Worm (Caenorhabditis elegans) whole organism, early embryonic: ENCODE results near the gene F36G9.15.

Source experiments
- B0310.2 ChIP-seq: sonication (generic microtip); optimal IDR thresholded peaks from 2 replicates; lab custom pipeline; 2016; ENCODE audit warnings: mild to moderate bottlenecking, missing genetic modification characterization, missing compliant biosample characterization
- F13C5.2 ChIP-seq: sonication (generic microtip); optimal IDR thresholded peaks from 2 replicates; lab custom pipeline; 2017; ENCODE audit warnings: mild to moderate bottlenecking, missing genetic modification characterization, inconsistent platforms, missing compliant biosample characterization
- aly-1 ChIP-seq: sonication (generic microtip); optimal IDR thresholded peaks from 2 replicates; lab custom pipeline; 2016; ENCODE audit warnings: missing genetic modification characterization, missing compliant biosample characterization
- ama-1 ChIP-seq: fragments of 150-350 bp; optimal IDR thresholded peaks from 2 replicates; lab custom pipeline; 2014
- ceh-13 ChIP-seq: fragments of 200-800 bp; sonication (Bioruptor generic); optimal IDR thresholded peaks from 2 replicates; lab custom pipeline; 2018; ENCODE audit warnings: mild to moderate bottlenecking, missing genetic modification characterization, missing compliant biosample characterization
- ceh-36 ChIP-seq: sonication (generic microtip); optimal IDR thresholded peaks from 2 replicates; lab custom pipeline; 2016; ENCODE audit warnings: missing genetic modification characterization, inconsistent platforms, missing compliant biosample characterization
- ets-7 ChIP-seq: sonication (generic microtip); optimal IDR thresholded peaks from 2 replicates; lab custom pipeline; 2016; ENCODE audit warnings: missing genotype, missing genetic modification characterization, missing compliant biosample characterization
- hmbx-1 ChIP-seq: sonication (generic microtip); optimal IDR thresholded peaks from 2 replicates; lab custom pipeline; 2016; ENCODE audit warnings: mild to moderate bottlenecking, missing genetic modification characterization, missing compliant biosample characterization
- hmg-4 ChIP-seq: fragments of 200-800 bp; sonication (Bioruptor generic); optimal IDR thresholded peaks from 2 replicates; lab custom pipeline; 2018; ENCODE audit warnings: mild to moderate bottlenecking, missing genetic modification characterization, missing compliant biosample characterization
- hnd-1 ChIP-seq: sonication (generic microtip); optimal IDR thresholded peaks from 2 replicates; lab custom pipeline; 2016; ENCODE audit warnings: missing genetic modification characterization, missing compliant biosample characterization
- pes-1 ChIP-seq: fragments of 200-800 bp; sonication (Bioruptor generic); IDR thresholded peaks from 2 replicates; pipeline ENCODE4 v1.3.6; 2022; ENCODE audit warnings: missing genetic modification reagents, missing genetic modification characterization, missing compliant biosample characterization
- sea-1 ChIP-seq: fragments of 200-800 bp; sonication (Bioruptor generic); conservative IDR thresholded peaks from 2 replicates; pipeline ENCODE4 v1.3.6; 2022; ENCODE audit warnings: missing genetic modification characterization, missing compliant biosample characterization

DNA sequence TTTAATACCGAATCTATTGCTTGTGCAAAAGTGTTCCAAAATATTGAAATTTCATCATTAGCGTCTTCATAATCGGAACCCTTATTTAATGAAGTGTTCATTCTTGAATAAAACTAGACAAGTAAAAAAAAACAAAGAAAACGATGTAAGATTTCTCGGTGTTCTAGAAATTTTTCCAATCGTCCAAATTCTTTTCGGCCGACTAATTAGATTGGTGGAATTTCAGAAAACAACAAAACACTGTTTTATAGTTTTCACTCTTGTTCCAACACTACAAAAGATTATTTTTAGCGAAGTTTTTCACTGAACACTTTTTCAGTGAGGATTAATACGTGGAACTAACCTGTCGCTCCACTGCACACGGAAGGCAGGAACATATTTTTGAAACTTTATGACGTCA, 35.2 kb downstream of the F36G9.15 start, which contains the start of gene srw-56:
- TF ChIP-seq aly-1 (tag; lab: Kevin White, UChicago) (no peak), ama-1 (lab: Kevin White, UChicago) (no peak), hnd-1 (tag; lab: Kevin White, UChicago) (no peak), hmbx-1 (tag; lab: Kevin White, UChicago) (no peak), hmg-4 (GFP tag; lab: Kevin White, UChicago) (no peak), B0310.2 (no peak), sea-1 (GFP tag; lab: Robert Waterston, UW) (no peak), ceh-13 (GFP tag; lab: Kevin White, UChicago) (no peak), ets-7 (tag; lab: Kevin White, UChicago) (no peak), pes-1 (no peak), ceh-36 (no peak), F13C5.2 (tag; lab: Kevin White, UChicago) (no peak)
